Fruit fly (Drosophila melanogaster): ENCODE results near the gene CG31775.

DNA sequence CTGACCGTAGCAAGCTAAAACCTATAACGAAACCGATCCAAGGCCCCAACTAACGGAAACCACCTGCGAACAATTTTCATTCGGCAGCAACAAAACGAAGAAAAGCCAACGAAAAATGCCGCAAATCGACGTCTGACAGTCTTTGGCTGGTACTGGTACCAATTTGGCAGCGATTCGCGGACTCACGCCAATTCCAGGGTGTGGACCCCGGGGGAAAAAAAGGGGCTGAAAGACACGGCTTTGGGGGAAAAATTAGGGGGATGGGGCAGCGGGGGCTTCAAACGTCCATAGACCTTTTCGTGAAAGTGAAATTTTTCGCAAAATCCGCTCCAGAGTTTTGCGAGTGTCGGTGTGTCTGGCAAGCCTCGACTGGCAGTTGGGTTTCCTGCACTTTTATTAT lies 43.9 kb downstream of the CG31775 start:
- TF ChIP-seq CG10348 (GFP tag; IDR thresholded peaks at IDR 0.05) (no peak), gl (tag; optimal IDR thresholded peaks at IDR 0.05) (no peak), Snoo (tag; optimal IDR thresholded peaks at IDR 0.05) (no peak)

All from whole organism, pupa.